Worm (Caenorhabditis elegans) whole organism, young adult: ENCODE results near the gene vhp-1.
A peak's percentile ranks its signal among the peaks of the same experiment; 100 is the strongest.

Experiments used
- B0019.2 ChIP-seq: fragments of 200-800 bp; sonication (Bioruptor generic); conservative IDR thresholded peaks from 2 replicates; pipeline ENCODE4 v1.3.6; 2022; ENCODE audit warnings: missing genetic modification reagents, missing genetic modification characterization, missing compliant biosample characterization
- B0336.3 ChIP-seq: fragments of 200-800 bp; sonication (Bioruptor generic); IDR thresholded peaks from 2 replicates; pipeline ENCODE4 v1.3.6; 2022; ENCODE audit warnings: missing genetic modification characterization, missing compliant biosample characterization
- C06A6.2 ChIP-seq: fragments of 200-800 bp; sonication (Bioruptor generic); conservative IDR thresholded peaks from 2 replicates; pipeline ENCODE4 v1.3.6; 2022; ENCODE audit warnings: missing genetic modification characterization, missing compliant biosample characterization
- D2030.7 ChIP-seq: fragments of 200-800 bp; sonication (Bioruptor generic); IDR thresholded peaks from 2 replicates; pipeline ENCODE4 v1.3.6; 2022; ENCODE audit warnings: missing genetic modification reagents, missing genetic modification characterization, missing compliant biosample characterization
- F39B2.1 ChIP-seq: fragments of 200-800 bp; sonication (Bioruptor generic); IDR thresholded peaks from 2 replicates; pipeline ENCODE4 v1.3.6; 2022; ENCODE audit warnings: missing genetic modification reagents, missing genetic modification characterization, missing compliant biosample characterization
- T26A5.8 ChIP-seq: sonication (generic microtip); optimal IDR thresholded peaks from 2 replicates; lab custom pipeline; 2016; ENCODE audit warnings: missing genetic modification characterization, missing compliant biosample characterization
- Y56A3A.18 ChIP-seq: fragments of 200-800 bp; sonication (Bioruptor generic); IDR thresholded peaks from 2 replicates; pipeline ENCODE4 v1.3.6; 2022; ENCODE audit warnings: missing genetic modification reagents, missing genetic modification characterization, missing compliant biosample characterization
- Y79H2A.3 ChIP-seq: fragments of 200-800 bp; sonication (Bioruptor generic); conservative IDR thresholded peaks from 2 replicates; pipeline ENCODE4 v1.3.6; 2022; ENCODE audit warnings: missing genetic modification reagents, missing genetic modification characterization, missing compliant biosample characterization
- ZK185.1 ChIP-seq: sonication (generic microtip); optimal IDR thresholded peaks from 2 replicates; lab custom pipeline; 2016; ENCODE audit warnings: mild to moderate bottlenecking, missing genetic modification characterization, missing compliant biosample characterization; ENCODE audit not compliant: poor library complexity, severe bottlenecking
- aptf-3 ChIP-seq: fragments of 200-800 bp; sonication (Bioruptor generic); IDR thresholded peaks from 2 replicates; pipeline ENCODE4 v1.3.6; 2022; ENCODE audit warnings: missing genetic modification characterization, missing compliant biosample characterization
- atf-7 ChIP-seq: sonication (generic microtip); optimal IDR thresholded peaks from 2 replicates; lab custom pipeline; 2017; ENCODE audit warnings: mild to moderate bottlenecking, missing genetic modification characterization, missing compliant biosample characterization
- ceh-58 ChIP-seq: fragments of 200-800 bp; sonication (Bioruptor generic); IDR thresholded peaks from 2 replicates; pipeline ENCODE4 v1.3.6; 2022; ENCODE audit warnings: missing genetic modification characterization, missing compliant biosample characterization
- ceh-79 ChIP-seq: sonication (generic microtip); optimal IDR thresholded peaks from 2 replicates; lab custom pipeline; 2017; ENCODE audit warnings: mild to moderate bottlenecking, missing genetic modification characterization, missing compliant biosample characterization
- die-1 ChIP-seq: sonication (generic microtip); optimal IDR thresholded peaks from 2 replicates; lab custom pipeline; 2016; ENCODE audit warnings: missing genotype, mild to moderate bottlenecking, missing genetic modification characterization, missing compliant biosample characterization
- dox-1 ChIP-seq: fragments of 200-800 bp; sonication (Bioruptor generic); IDR thresholded peaks from 2 replicates; pipeline ENCODE4 v1.3.6; 2022; ENCODE audit warnings: missing genetic modification reagents, missing genetic modification characterization, missing compliant biosample characterization
- dpff-1 ChIP-seq: sonication (generic microtip); optimal IDR thresholded peaks from 2 replicates; lab custom pipeline; 2017; ENCODE audit warnings: mild to moderate bottlenecking, missing genetic modification characterization, missing compliant biosample characterization
- dpl-1 ChIP-seq: fragments of 150-350 bp; optimal IDR thresholded peaks from 2 replicates; lab custom pipeline; 2014; ENCODE audit warnings: missing biosample characterization, missing genetic modification reagents, missing genetic modification characterization
- egl-18 ChIP-seq: fragments of 200-800 bp; sonication (Bioruptor generic); IDR thresholded peaks from 2 replicates; pipeline ENCODE4 v1.3.6; 2022; ENCODE audit warnings: missing genetic modification reagents, missing genetic modification characterization, missing compliant biosample characterization
- egrh-3 ChIP-seq: fragments of 200-800 bp; sonication (Bioruptor generic); IDR thresholded peaks from 2 replicates; pipeline ENCODE4 v1.3.6; 2022; ENCODE audit warnings: missing genetic modification reagents, missing genetic modification characterization, missing compliant biosample characterization
- ekl-4 ChIP-seq: fragments of 200-800 bp; sonication (Bioruptor generic); IDR thresholded peaks from 2 replicates; pipeline ENCODE4 v1.3.6; 2022; ENCODE audit warnings: missing genetic modification reagents, missing genetic modification characterization, missing compliant biosample characterization
- him-1 ChIP-seq: sonication (generic microtip); optimal IDR thresholded peaks from 2 replicates; lab custom pipeline; 2016; ENCODE audit warnings: missing genotype, missing genetic modification reagents, missing genetic modification characterization, missing compliant biosample characterization
- hlh-12 ChIP-seq: sonication (generic microtip); optimal IDR thresholded peaks from 2 replicates; lab custom pipeline; 2016; ENCODE audit warnings: missing genetic modification characterization, missing compliant biosample characterization
- hmg-20 ChIP-seq: fragments of 200-800 bp; sonication (Bioruptor generic); IDR thresholded peaks from 2 replicates; pipeline ENCODE4 v1.3.6; 2022; ENCODE audit warnings: missing genetic modification reagents, missing genetic modification characterization, missing compliant biosample characterization
- hrde-1 ChIP-seq: sonication (generic microtip); optimal IDR thresholded peaks from 2 replicates; lab custom pipeline; 2016; ENCODE audit warnings: missing genetic modification characterization, mild to moderate bottlenecking, missing compliant biosample characterization, moderate library complexity, missing genotype, missing genetic modification reagents, borderline replicate concordance
- hsf-1 ChIP-seq: fragments of 200-800 bp; sonication (Bioruptor generic); IDR thresholded peaks from 2 replicates; pipeline ENCODE4 v1.3.6; 2022; ENCODE audit warnings: missing genetic modification reagents, missing genetic modification characterization, missing compliant biosample characterization
- lin-26 ChIP-seq: fragments of 200-800 bp; sonication (Bioruptor generic); IDR thresholded peaks from 2 replicates; pipeline ENCODE4 v1.3.6; 2022; ENCODE audit warnings: missing genetic modification reagents, missing genetic modification characterization, missing compliant biosample characterization
- lin-40 ChIP-seq: sonication (generic microtip); optimal IDR thresholded peaks from 2 replicates; lab custom pipeline; 2016; ENCODE audit warnings: missing genetic modification characterization, mild to moderate bottlenecking, missing compliant biosample characterization, missing genotype, missing genetic modification reagents
- lsy-27 ChIP-seq: sonication (generic microtip); optimal IDR thresholded peaks from 2 replicates; lab custom pipeline; 2017; ENCODE audit warnings: missing genetic modification characterization, mild to moderate bottlenecking, missing compliant biosample characterization, antibody characterized with exemption, missing genotype, borderline replicate concordance; ENCODE audit not compliant: insufficient read depth
- madf-3 ChIP-seq: fragments of 200-800 bp; sonication (Bioruptor generic); IDR thresholded peaks from 2 replicates; pipeline ENCODE4 v1.3.6; 2022; ENCODE audit warnings: missing genetic modification reagents, missing genetic modification characterization, missing compliant biosample characterization
- madf-6 ChIP-seq: fragments of 200-800 bp; sonication (Bioruptor generic); IDR thresholded peaks from 2 replicates; pipeline ENCODE4 v1.3.6; 2022; ENCODE audit warnings: missing genetic modification reagents, missing genetic modification characterization, missing compliant biosample characterization
- mes-4 ChIP-seq: sonication (generic microtip); optimal IDR thresholded peaks from 2 replicates; lab custom pipeline; 2016; ENCODE audit warnings: missing genotype, missing genetic modification characterization, missing compliant biosample characterization
- mxl-1 ChIP-seq: sonication (generic microtip); optimal IDR thresholded peaks from 2 replicates; lab custom pipeline; 2016; ENCODE audit warnings: missing genetic modification characterization, missing compliant biosample characterization
- nfya-2 ChIP-seq: fragments of 200-800 bp; sonication (Bioruptor generic); IDR thresholded peaks from 2 replicates; pipeline ENCODE4 v1.3.6; 2022; ENCODE audit warnings: missing genetic modification reagents, missing genetic modification characterization, missing compliant biosample characterization
- nhr-179 ChIP-seq: sonication (generic microtip); optimal IDR thresholded peaks from 2 replicates; lab custom pipeline; 2016; ENCODE audit warnings: mild to moderate bottlenecking, missing genetic modification characterization, missing compliant biosample characterization
- nhr-27 ChIP-seq: fragments of 200-800 bp; sonication (Bioruptor generic); optimal IDR thresholded peaks from 2 replicates; lab custom pipeline; 2018; ENCODE audit warnings: mild to moderate bottlenecking, missing genetic modification characterization, moderate library complexity, missing compliant biosample characterization
- nhr-90 ChIP-seq: sonication (generic microtip); optimal IDR thresholded peaks from 2 replicates; lab custom pipeline; 2016; ENCODE audit warnings: missing genotype, mild to moderate bottlenecking, missing genetic modification characterization, missing compliant biosample characterization
- pbrm-1 ChIP-seq: fragments of 200-800 bp; sonication (Bioruptor generic); IDR thresholded peaks from 2 replicates; pipeline ENCODE4 v1.3.6; 2022; ENCODE audit warnings: missing genetic modification reagents, missing genetic modification characterization, missing compliant biosample characterization
- rcor-1 ChIP-seq: fragments of 200-800 bp; sonication (Bioruptor generic); IDR thresholded peaks from 2 replicates; pipeline ENCODE4 v1.3.6; 2022; ENCODE audit warnings: missing genetic modification reagents, missing genetic modification characterization, missing compliant biosample characterization
- rpc-1 ChIP-seq, 2 experiments: fragments of 150-350 bp in 1 of 2; sonication (generic microtip) in 1 of 2; optimal IDR thresholded peaks; 2 replicates each; lab custom pipeline; 2014 to 2018; ENCODE audit warnings: missing biosample characterization in 1 of 2, missing genetic modification characterization in 1 of 2, missing genetic modification reagents in 1 of 2, missing genotype in 1 of 2
- sdz-38 ChIP-seq: sonication (generic microtip); optimal IDR thresholded peaks from 2 replicates; lab custom pipeline; 2016; ENCODE audit warnings: missing genotype, missing genetic modification characterization, missing compliant biosample characterization
- somi-1 ChIP-seq: fragments of 200-800 bp; sonication (Bioruptor generic); optimal IDR thresholded peaks from 2 replicates; lab custom pipeline; 2018; ENCODE audit warnings: mild to moderate bottlenecking, missing genetic modification characterization, missing compliant biosample characterization
- tbx-9 ChIP-seq: sonication (generic microtip); optimal IDR thresholded peaks from 2 replicates; lab custom pipeline; 2016; ENCODE audit warnings: borderline replicate concordance, missing genetic modification characterization, inconsistent platforms, missing compliant biosample characterization
- tlf-1 ChIP-seq: fragments of 200-800 bp; sonication (Bioruptor generic); optimal IDR thresholded peaks from 2 replicates; lab custom pipeline; 2018; ENCODE audit warnings: mild to moderate bottlenecking, missing genetic modification characterization, missing compliant biosample characterization
- unc-130 ChIP-seq: sonication (generic microtip); optimal IDR thresholded peaks from 2 replicates; lab custom pipeline; 2016; ENCODE audit warnings: missing genetic modification reagents, missing genetic modification characterization, missing compliant biosample characterization
- zim-3 ChIP-seq: sonication (generic microtip); optimal IDR thresholded peaks from 2 replicates; lab custom pipeline; 2017; ENCODE audit warnings: mild to moderate bottlenecking, missing genetic modification characterization, moderate library complexity, missing compliant biosample characterization
- ztf-18 ChIP-seq: sonication (generic microtip); optimal IDR thresholded peaks from 2 replicates; lab custom pipeline; 2016; ENCODE audit warnings: missing genotype, mild to moderate bottlenecking, missing genetic modification characterization, missing compliant biosample characterization
- ztf-25 ChIP-seq: fragments of 200-800 bp; sonication (Bioruptor generic); IDR thresholded peaks from 2 replicates; pipeline ENCODE4 v1.3.6; 2022; ENCODE audit warnings: missing genetic modification reagents, missing genetic modification characterization, missing compliant biosample characterization
- ztf-26 ChIP-seq: sonication (generic microtip); optimal IDR thresholded peaks from 2 replicates; lab custom pipeline; 2017; ENCODE audit warnings: missing genetic modification characterization, missing compliant biosample characterization
- ztf-3 ChIP-seq: fragments of 200-800 bp; sonication (Bioruptor generic); optimal IDR thresholded peaks from 2 replicates; lab custom pipeline; 2018; ENCODE audit warnings: mild to moderate bottlenecking, missing genetic modification characterization, missing compliant biosample characterization

vhp-1 gene

DNA sequence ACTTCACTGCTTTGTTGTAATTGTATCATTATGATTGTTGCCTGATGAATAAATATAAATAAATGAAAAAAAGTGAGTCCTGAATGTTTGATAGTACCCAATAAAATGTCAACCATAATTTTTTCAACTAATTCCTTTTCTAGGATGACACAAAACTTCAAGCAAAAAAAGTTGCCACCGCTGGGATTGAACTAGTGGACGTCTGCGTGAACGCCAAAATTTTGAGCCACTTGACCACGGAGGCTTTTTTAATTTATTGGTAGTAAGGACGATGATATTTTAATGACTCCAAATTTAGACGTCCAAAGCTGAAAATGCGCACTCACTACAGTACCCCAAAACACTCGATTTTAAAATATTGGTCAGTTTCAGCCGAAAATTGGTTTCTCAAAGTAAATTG is 30.6 kb downstream of the vhp-1 start:
- peak; percentile 73 for TF ChIP-seq dox-1
- TF ChIP-seq him-1 (tag; lab: Kevin White, UChicago): peak; percentile 57
- peak; percentile 85 for TF ChIP-seq nhr-90 (tag; lab: Kevin White, UChicago)
- TF ChIP-seq nfya-2 (GFP tag; lab: Robert Waterston, UW): 0 out of 2 replicates have a peak, but pooled peaks have one; percentile 62
- TF ChIP-seq pbrm-1 (GFP tag; lab: Robert Waterston, UW): peak; percentile 77
- no peak for TF ChIP-seq dpl-1 (GFP tag; lab: Kevin White, UChicago)
- peak; percentile 78 for TF ChIP-seq Y56A3A.18 (GFP tag; lab: Robert Waterston, UW)
- TF ChIP-seq hsf-1 (GFP tag; lab: Robert Waterston, UW): peak; percentile 64
- peak; percentile 61 for TF ChIP-seq ztf-26 (tag; lab: Kevin White, UChicago)
- TF ChIP-seq egrh-3 (GFP tag; lab: Robert Waterston, UW): no peak
- TF ChIP-seq atf-7 (tag; lab: Kevin White, UChicago): peak; percentile 62
- TF ChIP-seq hrde-1 (tag; lab: Kevin White, UChicago): peak; percentile 85
- TF ChIP-seq ztf-18 (tag; lab: Kevin White, UChicago): peak; percentile 46
- TF ChIP-seq ekl-4: peak; percentile 69; the same call in 1 of the 2 replicates
- no peak for TF ChIP-seq B0019.2 (GFP tag; lab: Robert Waterston, UW)
- no peak for TF ChIP-seq Y79H2A.3
- no peak for TF ChIP-seq lsy-27 (tag; lab: Kevin White, UChicago)
- no peak for TF ChIP-seq F39B2.1 (GFP tag; lab: Robert Waterston, UW)
- TF ChIP-seq mes-4 (tag; lab: Kevin White, UChicago): peak; percentile 78
- peak; percentile 10 for TF ChIP-seq tlf-1 (GFP tag; lab: Kevin White, UChicago)
- peak; percentile 40 for TF ChIP-seq unc-130 (GFP tag; lab: Kevin White, UChicago)
- peak; percentile 78 for TF ChIP-seq ceh-79 (tag; lab: Kevin White, UChicago)
- no peak for TF ChIP-seq tbx-9
- peak; percentile 54 for TF ChIP-seq ZK185.1 (tag; lab: Kevin White, UChicago)
- TF ChIP-seq madf-6 (GFP tag; lab: Robert Waterston, UW): peak; percentile 72
- peak; percentile 78 for TF ChIP-seq T26A5.8
- TF ChIP-seq zim-3 (tag; lab: Kevin White, UChicago): peak; percentile 90
- TF ChIP-seq aptf-3: peak; percentile 98
- no peak for TF ChIP-seq rcor-1 (GFP tag; lab: Robert Waterston, UW)
- peak; percentile 76 for TF ChIP-seq rpc-1 (optimal IDR thresholded peaks at IDR 0.05; lab: Kevin White, UChicago)
- TF ChIP-seq rpc-1 (tag; optimal IDR thresholded peaks at IDR 0.05; lab: Kevin White, UChicago): peak; percentile 93
- TF ChIP-seq nhr-27: peak; percentile 69
- no peak for TF ChIP-seq sdz-38 (tag; lab: Kevin White, UChicago)
- 0 out of 2 replicates have a peak, but pooled peaks have one; percentile 77 for TF ChIP-seq madf-3 (GFP tag; lab: Robert Waterston, UW)
- peak; percentile 37; the same call in 1 of the 2 replicates for TF ChIP-seq D2030.7 (GFP tag; lab: Robert Waterston, UW)
- TF ChIP-seq nhr-179 (tag; lab: Kevin White, UChicago): peak; percentile 43
- peak; percentile 28 for TF ChIP-seq somi-1
- TF ChIP-seq C06A6.2: peak; percentile 50; the same call in 1 of the 2 replicates
- TF ChIP-seq ztf-3 (GFP tag; lab: Kevin White, UChicago): no peak
- TF ChIP-seq dpff-1 (tag; lab: Kevin White, UChicago): peak; percentile 84
- TF ChIP-seq lin-40 (tag; lab: Kevin White, UChicago): peak; percentile 9
- TF ChIP-seq B0336.3 (GFP tag; lab: Robert Waterston, UW): peak; percentile 93
- peak; percentile 92 for TF ChIP-seq ceh-58 (GFP tag; lab: Robert Waterston, UW)
- TF ChIP-seq hmg-20: peak; percentile 25; the same call in 1 of the 2 replicates
- TF ChIP-seq ztf-25 (GFP tag; lab: Robert Waterston, UW): peak; percentile 94
- peak; percentile 96 for TF ChIP-seq lin-26 (GFP tag; lab: Robert Waterston, UW)
- peak; percentile 37 for TF ChIP-seq hlh-12 (tag; lab: Kevin White, UChicago)
- no peak for TF ChIP-seq egl-18
- peak; percentile 38 for TF ChIP-seq mxl-1 (tag; lab: Kevin White, UChicago)
- peak; percentile 88 for TF ChIP-seq die-1 (tag; lab: Kevin White, UChicago)
